Fruit fly (Drosophila melanogaster) S2 (cell line): ENCODE results near the gene Cdc42.

Source experiments
- CG8478 ChIP-seq: fragments of >200 bp; optimal IDR thresholded peaks from 2 replicates; lab custom pipeline; 2018
- CTCF ChIP-seq, 2 experiments: fragments of >200 bp; optimal IDR thresholded peaks; 2 replicates each; lab custom pipeline; 2018

Gene Cdc42

dm6 chrX:19684048-19684447, 12.8 kb upstream of the Cdc42 start:
- TF ChIP-seq CTCF (optimal IDR thresholded peaks at IDR 0.05; lab: Kevin White, UChicago) (no peak), CG8478 (lab: Kevin White, UChicago) (no peak)

dm6 chrX:19688848-19689247, 8.0 kb upstream of the Cdc42 start, which contains the start of gene CG14227:
Gene CG14227 (minus strand): TSS chrX:19688948.
- no peak for TF ChIP-seq CTCF (optimal IDR thresholded peaks at IDR 0.05; lab: Kevin White, UChicago)

dm6 chrX:19690050-19690449, 6.8 kb upstream of the Cdc42 start:
- TF ChIP-seq CG8478 (lab: Kevin White, UChicago) (no peak), CTCF (optimal IDR thresholded peaks at IDR 0.05; lab: Kevin White, UChicago) (no peak)

- TF ChIP-seq CG8478 (lab: Kevin White, UChicago) (no peak), CTCF (optimal IDR thresholded peaks at IDR 0.05; lab: Kevin White, UChicago) (no peak)
These were observed 3.8 kb upstream of the Cdc42 start, which contains the start of gene Mer for dm6 chrX:19692951-19693698. Gene Mer (minus strand): TSS chrX:19693500.

dm6 chrX:19694792-19695558, 1.9 kb upstream of the Cdc42 start, which contains the start of gene CG14229:
Gene CG14229 (minus strand): TSS chrX:19695250.
- TF ChIP-seq CG8478 (lab: Kevin White, UChicago): no peak
- no peak for TF ChIP-seq CTCF (optimal IDR thresholded peaks at IDR 0.05; lab: Kevin White, UChicago)

dm6 chrX:19697255-19697877, 475 bp downstream of the Cdc42 start:
- TF ChIP-seq CTCF (optimal IDR thresholded peaks at IDR 0.05; lab: Kevin White, UChicago) (no peak), CG8478 (lab: Kevin White, UChicago) (no peak)

- TF ChIP-seq CTCF (optimal IDR thresholded peaks at IDR 0.05; lab: Kevin White, UChicago) (no peak), CG8478 (lab: Kevin White, UChicago) (no peak)
These were observed 4.7 kb downstream of the Cdc42 start, which contains the start of gene Tcs4 for dm6 chrX:19701611-19702010. Gene Tcs4 (minus strand): TSS chrX:19701755.

dm6 chrX:19704083-19704482, 7.2 kb downstream of the Cdc42 start, which contains the start of the genes CG14230 and CG14232:
Gene CG14230 (plus strand): TSS chrX:19704176.
Gene CG14232 (minus strand): TSS chrX:19704259.
- TF ChIP-seq CTCF (optimal IDR thresholded peaks at IDR 0.05; lab: Kevin White, UChicago): no peak
- TF ChIP-seq CG8478 (lab: Kevin White, UChicago): no peak

- TF ChIP-seq CTCF (optimal IDR thresholded peaks at IDR 0.05; lab: Kevin White, UChicago) (no peak), CG8478 (lab: Kevin White, UChicago) (no peak)
These were observed 15.0 kb downstream of the Cdc42 start for dm6 chrX:19711936-19712335.

- no peak for TF ChIP-seq CG8478 (lab: Kevin White, UChicago)
- no peak for TF ChIP-seq CTCF (optimal IDR thresholded peaks at IDR 0.05; lab: Kevin White, UChicago)
These were observed 16.2 kb downstream of the Cdc42 start, which contains the start of gene meso18E for dm6 chrX:19712898-19713627. Gene meso18E (minus strand): TSS chrX:19713045.

dm6 chrX:19714816-19715215, 17.9 kb downstream of the Cdc42 start:
- TF ChIP-seq CG8478 (lab: Kevin White, UChicago) (no peak), CTCF (optimal IDR thresholded peaks at IDR 0.05; lab: Kevin White, UChicago) (no peak)

- TF ChIP-seq CG8478 (lab: Kevin White, UChicago) (no peak), CTCF (optimal IDR thresholded peaks at IDR 0.05; lab: Kevin White, UChicago) (no peak)
These were observed 19.5 kb downstream of the Cdc42 start for dm6 chrX:19716325-19716917.

dm6 chrX:19717041-19717440, 20.1 kb downstream of the Cdc42 start:
- TF ChIP-seq CG8478 (lab: Kevin White, UChicago): no peak
- TF ChIP-seq CTCF (optimal IDR thresholded peaks at IDR 0.05; lab: Kevin White, UChicago): no peak
